Fruit fly (Drosophila melanogaster) whole organism, embryonic: ENCODE measurements around the gene CG10576.

Source experiments
- Atf-2 ChIP-seq: fragments of 200-800 bp; sonication (Bioruptor generic); optimal IDR thresholded peaks from 2 replicates; lab custom pipeline; 2016; ENCODE audit warnings: missing biosample characterization, missing genetic modification characterization
- Bgb ChIP-seq: fragments of 200-800 bp; sonication (Bioruptor generic); IDR thresholded peaks from 2 replicates; pipeline ENCODE4 v1.3.6; 2022; ENCODE audit warnings: missing biosample characterization, missing genetic modification characterization; ENCODE audit not compliant: partially characterized antibody
- CG10267 ChIP-seq: fragments of 200-800 bp; sonication (Bioruptor generic); optimal IDR thresholded peaks from 2 replicates; lab custom pipeline; 2018; ENCODE audit warnings: missing biosample characterization, mild to moderate bottlenecking, missing genetic modification characterization, moderate library complexity
- CG12104 ChIP-seq: fragments of 200-800 bp; sonication (Bioruptor generic); optimal IDR thresholded peaks from 3 replicates; lab custom pipeline; 2016; ENCODE audit warnings: missing biosample characterization, missing genetic modification characterization
- CG13296 ChIP-seq: fragments of 200-800 bp; sonication (Bioruptor generic); optimal IDR thresholded peaks from 3 replicates; lab custom pipeline; 2018; ENCODE audit warnings: missing biosample characterization, mild to moderate bottlenecking, missing genetic modification characterization
- CG14710 ChIP-seq: fragments of 200-800 bp; sonication (Bioruptor generic); optimal IDR thresholded peaks from 3 replicates; lab custom pipeline; 2019; ENCODE audit warnings: missing biosample characterization, mild to moderate bottlenecking, missing genetic modification characterization, moderate library complexity
- CG1647 ChIP-seq: fragments of 200-800 bp; sonication (Bioruptor generic); optimal IDR thresholded peaks from 3 replicates; lab custom pipeline; 2016; ENCODE audit warnings: missing biosample characterization, missing genetic modification characterization
- CG16813 ChIP-seq: fragments of 200-800 bp; sonication (Bioruptor generic); IDR thresholded peaks from 3 replicates; pipeline ENCODE4 v1.3.6; 2022; ENCODE audit warnings: missing biosample characterization, missing genetic modification characterization; ENCODE audit not compliant: partially characterized antibody
- CG31441 ChIP-seq: fragments of 200-800 bp; sonication (Bioruptor generic); IDR thresholded peaks from 2 replicates; pipeline ENCODE4 v1.3.6; 2022; ENCODE audit warnings: missing biosample characterization, missing genetic modification characterization
- CG3281 ChIP-seq: fragments of 200-800 bp; sonication (Bioruptor generic); optimal IDR thresholded peaks from 3 replicates; lab custom pipeline; 2017; ENCODE audit warnings: missing biosample characterization, mild to moderate bottlenecking, missing genetic modification characterization
- CG34224 ChIP-seq: fragments of 200-800 bp; sonication (Bioruptor generic); IDR thresholded peaks from 3 replicates; pipeline ENCODE4 v1.3.6; 2022; ENCODE audit warnings: missing biosample characterization, missing genetic modification characterization; ENCODE audit not compliant: partially characterized antibody
- CG6854 ChIP-seq: fragments of 200-800 bp; sonication (Bioruptor generic); optimal IDR thresholded peaks from 3 replicates; lab custom pipeline; 2017; ENCODE audit warnings: missing biosample characterization, mild to moderate bottlenecking, missing genetic modification characterization
- CG7556 ChIP-seq: fragments of 200-800 bp; sonication (Bioruptor generic); optimal IDR thresholded peaks from 2 replicates; lab custom pipeline; 2017; ENCODE audit warnings: missing biosample characterization, mild to moderate bottlenecking, missing genetic modification characterization
- CG8478 ChIP-seq: fragments of >200 bp; optimal IDR thresholded peaks from 2 replicates; lab custom pipeline; 2018
- CG8924 ChIP-seq: fragments of 200-800 bp; optimal IDR thresholded peaks from 3 replicates; lab custom pipeline; 2019; ENCODE audit warnings: missing biosample characterization, mild to moderate bottlenecking, missing genetic modification characterization, moderate library complexity
- Dad ChIP-seq: fragments of 200-800 bp; sonication (Bioruptor generic); optimal IDR thresholded peaks from 3 replicates; lab custom pipeline; 2016; ENCODE audit warnings: missing biosample characterization, missing genetic modification characterization
- Dfd ChIP-seq, 2 experiments: fragments of >200 bp; optimal IDR thresholded peaks; 2 replicates each; lab custom pipeline; 2017; ENCODE audit warnings: missing biosample characterization in 2 of 2, missing genetic modification characterization in 2 of 2
- Fer2 ChIP-seq: fragments of 200-800 bp; sonication (Bioruptor generic); optimal IDR thresholded peaks from 2 replicates; lab custom pipeline; 2018; ENCODE audit warnings: missing biosample characterization, mild to moderate bottlenecking, missing genetic modification characterization, moderate library complexity
- HHEX ChIP-seq: fragments of 200-800 bp; sonication (Bioruptor generic); optimal IDR thresholded peaks from 3 replicates; lab custom pipeline; 2017; ENCODE audit warnings: missing biosample characterization, mild to moderate bottlenecking, missing genetic modification characterization, missing genetic modification reagents
- Hr3 ChIP-seq: fragments of 200-800 bp; sonication (Bioruptor generic); optimal IDR thresholded peaks from 3 replicates; lab custom pipeline; 2016; ENCODE audit warnings: missing biosample characterization, missing genetic modification characterization
- Hr51 ChIP-seq, 2 experiments: fragments of 200-800 bp; sonication (Bioruptor generic); optimal IDR thresholded peaks; 2 replicates in 1 of 2; 3 replicates in 1 of 2; lab custom pipeline; 2016 to 2018; ENCODE audit warnings: missing biosample characterization in 2 of 2, missing genetic modification characterization in 2 of 2, mild to moderate bottlenecking in 1 of 2, moderate library complexity in 1 of 2
- Meics ChIP-seq: fragments of 200-800 bp; sonication (Bioruptor generic); optimal IDR thresholded peaks from 2 replicates; lab custom pipeline; 2017; ENCODE audit warnings: missing biosample characterization, mild to moderate bottlenecking, missing genetic modification characterization
- NC2α ChIP-seq: fragments of 200-800 bp; sonication (Bioruptor generic); optimal IDR thresholded peaks from 2 replicates; lab custom pipeline; 2016; ENCODE audit warnings: missing biosample characterization, missing genetic modification characterization
- NC2β ChIP-seq: fragments of 200-800 bp; sonication (Bioruptor generic); optimal IDR thresholded peaks from 2 replicates; lab custom pipeline; 2016; ENCODE audit warnings: missing biosample characterization, missing genetic modification characterization
- Ravus ChIP-seq: fragments of 200-800 bp; sonication (Bioruptor generic); IDR thresholded peaks from 2 replicates; pipeline ENCODE4 v1.3.6; 2022; ENCODE audit warnings: missing biosample characterization, missing genetic modification characterization
- Sox102F ChIP-seq: fragments of 200-800 bp; sonication (Bioruptor generic); optimal IDR thresholded peaks from 2 replicates; lab custom pipeline; 2018; ENCODE audit warnings: missing biosample characterization, mild to moderate bottlenecking, missing genetic modification characterization, moderate library complexity
- Xrp1 ChIP-seq: fragments of 200-800 bp; sonication (Bioruptor generic); IDR thresholded peaks from 2 replicates; pipeline ENCODE4 v1.3.6; 2022; ENCODE audit warnings: missing biosample characterization, missing genetic modification characterization
- al ChIP-seq: fragments of 200-800 bp; sonication (Bioruptor generic); IDR thresholded peaks from 2 replicates; pipeline ENCODE4 v1.3.6; 2022; ENCODE audit warnings: missing biosample characterization, missing genetic modification characterization
- caup ChIP-seq: fragments of 200-800 bp; sonication (Bioruptor generic); optimal IDR thresholded peaks from 3 replicates; lab custom pipeline; 2017; ENCODE audit warnings: missing biosample characterization, mild to moderate bottlenecking, missing genetic modification characterization, moderate library complexity; ENCODE audit not compliant: severe bottlenecking
- chinmo ChIP-seq: fragments of 200-800 bp; sonication (Bioruptor generic); IDR thresholded peaks from 4 replicates; pipeline ENCODE4 v1.3.6; 2022; ENCODE audit warnings: missing biosample characterization, missing genetic modification characterization; ENCODE audit not compliant: partially characterized antibody
- chm ChIP-seq: fragments of 200-800 bp; sonication (Bioruptor generic); IDR thresholded peaks from 2 replicates; pipeline ENCODE4 v1.3.6; 2022; ENCODE audit warnings: missing biosample characterization, missing genetic modification characterization
- dysf ChIP-seq: fragments of 200-800 bp; sonication (Bioruptor generic); IDR thresholded peaks from 3 replicates; pipeline ENCODE4 v1.3.6; 2022; ENCODE audit warnings: missing biosample characterization, missing genetic modification characterization
- eve ChIP-seq, 2 experiments: fragments of >200 bp; optimal IDR thresholded peaks; 2 replicates each; lab custom pipeline; 2017; ENCODE audit warnings: missing biosample characterization in 2 of 2, missing genetic modification characterization in 2 of 2
- gcm ChIP-seq: fragments of 200-800 bp; sonication (Bioruptor generic); optimal IDR thresholded peaks from 2 replicates; lab custom pipeline; 2019; ENCODE audit warnings: missing biosample characterization, mild to moderate bottlenecking, missing genetic modification characterization, moderate library complexity
- kni ChIP-seq: fragments of 200-800 bp; sonication (Bioruptor generic); optimal IDR thresholded peaks from 3 replicates; lab custom pipeline; 2017; ENCODE audit warnings: mild to moderate bottlenecking, missing biosample characterization, missing genetic modification reagents, missing genetic modification characterization
- knrl ChIP-seq: fragments of 200-800 bp; sonication (Bioruptor generic); IDR thresholded peaks from 3 replicates; pipeline ENCODE4 v1.3.6; 2022; ENCODE audit warnings: missing biosample characterization, missing genetic modification characterization; ENCODE audit not compliant: partially characterized antibody
- lbe ChIP-seq: fragments of 200-800 bp; sonication (Bioruptor generic); optimal IDR thresholded peaks from 2 replicates; lab custom pipeline; 2016; ENCODE audit warnings: missing biosample characterization, mild to moderate bottlenecking, missing genetic modification characterization
- nau ChIP-seq: fragments of 200-800 bp; sonication (Bioruptor generic); optimal IDR thresholded peaks from 3 replicates; lab custom pipeline; 2017; ENCODE audit warnings: missing biosample characterization, mild to moderate bottlenecking, missing genetic modification characterization, missing genetic modification reagents
- nerfin-1 ChIP-seq: fragments of 200-800 bp; sonication (Bioruptor generic); optimal IDR thresholded peaks from 3 replicates; lab custom pipeline; 2019; ENCODE audit warnings: missing biosample characterization, mild to moderate bottlenecking, missing genetic modification characterization, moderate library complexity
- phol ChIP-seq: fragments of 200-800 bp; sonication (Bioruptor generic); optimal IDR thresholded peaks from 3 replicates; lab custom pipeline; 2018; ENCODE audit warnings: missing biosample characterization, mild to moderate bottlenecking, missing genetic modification characterization, moderate library complexity
- psq ChIP-seq: fragments of 200-800 bp; sonication (Bioruptor generic); optimal IDR thresholded peaks from 2 replicates; lab custom pipeline; 2017; ENCODE audit warnings: missing biosample characterization, missing genetic modification characterization
- repo ChIP-seq: fragments of 200-800 bp; sonication (Bioruptor generic); optimal IDR thresholded peaks from 2 replicates; lab custom pipeline; 2016; ENCODE audit warnings: missing biosample characterization, missing genetic modification characterization
- ro ChIP-seq: fragments of 200-800 bp; sonication (Bioruptor generic); IDR thresholded peaks from 2 replicates; pipeline ENCODE4 v1.3.6; 2022; ENCODE audit warnings: missing biosample characterization, missing genetic modification characterization
- sc ChIP-seq, 3 experiments: fragments of >200 bp in 2 of 3; fragments of 200-800 bp in 1 of 3; sonication (Bioruptor generic) in 1 of 3; optimal IDR thresholded peaks; 2 replicates in 2 of 3; 3 replicates in 1 of 3; lab custom pipeline; 2017; ENCODE audit warnings: mild to moderate bottlenecking in 1 of 3, missing biosample characterization in 1 of 3, missing genetic modification characterization in 1 of 3, missing genetic modification reagents in 1 of 3
- seq ChIP-seq: fragments of 200-800 bp; sonication (Bioruptor generic); IDR thresholded peaks from 2 replicates; pipeline ENCODE4 v1.3.6; 2022; ENCODE audit warnings: missing biosample characterization, missing genetic modification characterization
- trh ChIP-seq: fragments of 200-800 bp; sonication (Bioruptor generic); optimal IDR thresholded peaks from 2 replicates; lab custom pipeline; 2016; ENCODE audit warnings: missing biosample characterization, missing genetic modification characterization
- unc-4 ChIP-seq: fragments of 200-800 bp; sonication (Bioruptor generic); IDR thresholded peaks from 2 replicates; pipeline ENCODE4 v1.3.6; 2022; ENCODE audit warnings: missing biosample characterization, missing genetic modification characterization; ENCODE audit not compliant: partially characterized antibody
- zfh2 ChIP-seq: fragments of 200-800 bp; sonication (Bioruptor generic); optimal IDR thresholded peaks from 2 replicates; lab custom pipeline; 2016; ENCODE audit warnings: missing biosample characterization, missing genetic modification characterization

Gene CG10576

dm6 chr3L:5751740-5752579 lies 13.5 kb downstream of the CG10576 start, which contains the start of gene DnaJ-1 (continued):
- no peak for TF ChIP-seq al (GFP tag; lab: Robert Waterston, UW)
- TF ChIP-seq phol (tag; lab: Kevin White, UChicago), result peak; percentile 51
- peak; percentile 36 for TF ChIP-seq nerfin-1 (tag; lab: Kevin White, UChicago)
- TF ChIP-seq nau, result no peak
- no peak for TF ChIP-seq Dfd (GFP tag; optimal IDR thresholded peaks at IDR 0.05; lab: Kevin White, UChicago)
- peak; percentile 52 for TF ChIP-seq kni (GFP tag; lab: Kevin White, UChicago)
- TF ChIP-seq CG7556 (GFP tag; lab: Kevin White, UChicago), result peak; percentile 35
- no peak for TF ChIP-seq repo (GFP tag; lab: Kevin White, UChicago)
- no peak for TF ChIP-seq zfh2 (GFP tag; lab: Kevin White, UChicago)
- no peak for TF ChIP-seq Ravus (GFP tag; lab: Robert Waterston, UW)
- TF ChIP-seq lbe, result peak; percentile 68
- TF ChIP-seq Atf-2, result no peak
- TF ChIP-seq Bgb (GFP tag; lab: Robert Waterston, UW), result peak; percentile 98
- no peak for TF ChIP-seq CG8478 (lab: Kevin White, UChicago)
- no peak for TF ChIP-seq eve (GFP tag; optimal IDR thresholded peaks at IDR 0.05; lab: Kevin White, UChicago)
- TF ChIP-seq sc (optimal IDR thresholded peaks at IDR 0.05; lab: Kevin White, UChicago), result no peak
- no peak for TF ChIP-seq sc (GFP tag; optimal IDR thresholded peaks at IDR 0.05; lab: Kevin White, UChicago)
- TF ChIP-seq gcm (GFP tag; lab: Kevin White, UChicago), result peak; percentile 22
- no peak for TF ChIP-seq CG1647 (GFP tag; lab: Kevin White, UChicago)
- TF ChIP-seq CG3281 (GFP tag; lab: Kevin White, UChicago), result peak; percentile 44
- TF ChIP-seq CG12104 (GFP tag; lab: Kevin White, UChicago), result no peak
- TF ChIP-seq dysf, result no peak
- TF ChIP-seq Hr3 (GFP tag; lab: Kevin White, UChicago), result no peak
- no peak for TF ChIP-seq Fer2 (tag; lab: Kevin White, UChicago)
- TF ChIP-seq chinmo (GFP tag; lab: Robert Waterston, UW), result peak; percentile 97
- TF ChIP-seq knrl (GFP tag; lab: Robert Waterston, UW), result peak; percentile 99
- peak; percentile 99 for TF ChIP-seq CG16813 (GFP tag; lab: Robert Waterston, UW)
- no peak for TF ChIP-seq psq (GFP tag; lab: Kevin White, UChicago)
- TF ChIP-seq Sox102F, result no peak
- no peak for TF ChIP-seq CG31441 (GFP tag; lab: Robert Waterston, UW)
- peak; percentile 29 for TF ChIP-seq CG10267 (tag; lab: Kevin White, UChicago)
- TF ChIP-seq CG8924 (tag; lab: Kevin White, UChicago), result peak; percentile 47
- TF ChIP-seq Meics (GFP tag; lab: Kevin White, UChicago), result peak; percentile 39
- TF ChIP-seq seq, result no peak
- peak; percentile 97 for TF ChIP-seq CG34224 (GFP tag; lab: Robert Waterston, UW)
- TF ChIP-seq NC2α, result peak; percentile 32
- peak; percentile 50 for TF ChIP-seq CG13296 (GFP tag; lab: Kevin White, UChicago)
- peak; percentile 97 for TF ChIP-seq unc-4 (GFP tag; lab: Robert Waterston, UW)
- no peak for TF ChIP-seq trh (GFP tag; lab: Kevin White, UChicago)
- peak; percentile 73 for TF ChIP-seq CG14710
- TF ChIP-seq CG6854, result peak; percentile 52
- peak; percentile 33 for TF ChIP-seq HHEX (GFP tag; lab: Kevin White, UChicago)
- no peak for TF ChIP-seq Dad (GFP tag; lab: Kevin White, UChicago)
- TF ChIP-seq caup (GFP tag; lab: Kevin White, UChicago), result peak; percentile 41
- no peak for TF ChIP-seq Xrp1 (GFP tag; lab: Robert Waterston, UW)
- peak in 1 of 2 experiments; percentile 19 for TF ChIP-seq Hr51 (GFP tag; optimal IDR thresholded peaks at IDR 0.05; lab: Kevin White, UChicago)
- TF ChIP-seq chm (GFP tag; lab: Robert Waterston, UW), result peak; percentile 26; the same call in 1 of the 2 replicates
- TF ChIP-seq NC2β (GFP tag; lab: Kevin White, UChicago), result peak; percentile 68
- TF ChIP-seq ro (GFP tag; lab: Robert Waterston, UW), result no peak
